Worm (Caenorhabditis elegans): ENCODE measurements around the gene F41C3.8.

The F41C3.8 gene

ce11 chrII:4745281-4745680, 29.4 kb downstream of the F41C3.8 start:
- TF ChIP-seq tbx-8 (GFP tag; optimal IDR thresholded peaks at IDR 0.05) (no peak), elt-3 (tag; optimal IDR thresholded peaks at IDR 0.05) (peak; percentile 25), nhr-2 (tag; optimal IDR thresholded peaks at IDR 0.05) (no peak), ztf-11 (tag; optimal IDR thresholded peaks at IDR 0.05) (no peak), blmp-1 (tag; optimal IDR thresholded peaks at IDR 0.05) (no peak), ceh-83 (GFP tag; optimal IDR thresholded peaks at IDR 0.05) (no peak), elt-1 (tag; optimal IDR thresholded peaks at IDR 0.05; ENCODE audit: borderline replicate concordance, insufficient read depth) (peak; percentile 29), ceh-39 (tag; optimal IDR thresholded peaks at IDR 0.05) (no peak), lin-13 (tag; optimal IDR thresholded peaks at IDR 0.05) (no peak), bed-3 (GFP tag; optimal IDR thresholded peaks at IDR 0.05) (no peak)

- TF ChIP-seq snpc-4 (tag; optimal IDR thresholded peaks at IDR 0.05) (no peak), ztf-11 (tag; optimal IDR thresholded peaks at IDR 0.05) (no peak), blmp-1 (tag; optimal IDR thresholded peaks at IDR 0.05) (no peak), drap-1 (GFP tag; optimal IDR thresholded peaks at IDR 0.05) (no peak), lin-32 (GFP tag; optimal IDR thresholded peaks at IDR 0.05) (no peak), pha-4 (tag; optimal IDR thresholded peaks at IDR 0.05) (no peak), ceh-39 (tag; optimal IDR thresholded peaks at IDR 0.05) (no peak), sem-2 (GFP tag; optimal IDR thresholded peaks at IDR 0.05) (no peak), tbx-8 (GFP tag; optimal IDR thresholded peaks at IDR 0.05) (no peak), ceh-43 (GFP tag; optimal IDR thresholded peaks at IDR 0.05) (no peak)
Observed at ce11 chrII:4747063-4747462, 31.2 kb downstream of the F41C3.8 start.

- TF ChIP-seq elt-3 (tag; optimal IDR thresholded peaks at IDR 0.05): no peak
- no peak for TF ChIP-seq nhr-237 (tag; optimal IDR thresholded peaks at IDR 0.05)
- no peak for TF ChIP-seq lin-32 (GFP tag; optimal IDR thresholded peaks at IDR 0.05)
- no peak for TF ChIP-seq bed-3 (GFP tag; optimal IDR thresholded peaks at IDR 0.05)
- TF ChIP-seq mep-1 (tag; optimal IDR thresholded peaks at IDR 0.05): no peak
- TF ChIP-seq snpc-4 (tag; optimal IDR thresholded peaks at IDR 0.05): no peak
- TF ChIP-seq ces-1 (GFP tag; optimal IDR thresholded peaks at IDR 0.05): no peak
- TF ChIP-seq pha-4 (tag; optimal IDR thresholded peaks at IDR 0.05): no peak
- TF ChIP-seq nhr-28 (tag; optimal IDR thresholded peaks at IDR 0.05): no peak
Observed at ce11 chrII:4747697-4748096, 31.9 kb downstream of the F41C3.8 start.

ce11 chrII:4748374-4748773, 32.5 kb downstream of the F41C3.8 start:
- TF ChIP-seq M03D4.4 (tag; optimal IDR thresholded peaks at IDR 0.05) (no peak), elt-3 (tag; optimal IDR thresholded peaks at IDR 0.05) (no peak), ceh-43 (GFP tag; optimal IDR thresholded peaks at IDR 0.05) (no peak), lin-13 (tag; optimal IDR thresholded peaks at IDR 0.05) (no peak), snpc-4 (tag; optimal IDR thresholded peaks at IDR 0.05) (no peak)

ce11 chrII:4749581-4749980, 33.7 kb downstream of the F41C3.8 start, which contains the start of gene F41C3.2:
Gene F41C3.2, plus strand, starts transcription at chrII:4749968.
- TF ChIP-seq lsy-2 (tag; optimal IDR thresholded peaks at IDR 0.05) (no peak), mep-1 (tag; optimal IDR thresholded peaks at IDR 0.05) (no peak), zip-8 (tag; optimal IDR thresholded peaks at IDR 0.05) (no peak), lin-13 (tag; optimal IDR thresholded peaks at IDR 0.05) (no peak), nhr-12 (tag; optimal IDR thresholded peaks at IDR 0.05) (no peak), blmp-1 (tag; optimal IDR thresholded peaks at IDR 0.05) (no peak), ceh-43 (GFP tag; optimal IDR thresholded peaks at IDR 0.05) (no peak), nhr-2 (tag; optimal IDR thresholded peaks at IDR 0.05) (no peak), hlh-1 (tag; optimal IDR thresholded peaks at IDR 0.05) (no peak), mls-2 (tag; optimal IDR thresholded peaks at IDR 0.05) (no peak), mab-5 (tag; optimal IDR thresholded peaks at IDR 0.05) (no peak), elt-3 (tag; optimal IDR thresholded peaks at IDR 0.05) (no peak)

- no peak for TF ChIP-seq bed-3 (GFP tag; optimal IDR thresholded peaks at IDR 0.05)
- TF ChIP-seq ham-2 (GFP tag; optimal IDR thresholded peaks at IDR 0.05): no peak
- no peak for TF ChIP-seq snpc-4 (tag; optimal IDR thresholded peaks at IDR 0.05)
- TF ChIP-seq zip-8 (tag; optimal IDR thresholded peaks at IDR 0.05): no peak
- no peak for TF ChIP-seq nhr-2 (tag; optimal IDR thresholded peaks at IDR 0.05)
- no peak for TF ChIP-seq M03D4.4 (tag; optimal IDR thresholded peaks at IDR 0.05)
- no peak for TF ChIP-seq sem-2 (GFP tag; optimal IDR thresholded peaks at IDR 0.05)
- no peak for TF ChIP-seq ztf-11 (tag; optimal IDR thresholded peaks at IDR 0.05)
- no peak for TF ChIP-seq unc-39 (tag; optimal IDR thresholded peaks at IDR 0.05)
- TF ChIP-seq ces-1 (GFP tag; optimal IDR thresholded peaks at IDR 0.05): no peak
- TF ChIP-seq ceh-83 (GFP tag; optimal IDR thresholded peaks at IDR 0.05): no peak
- no peak for TF ChIP-seq pha-4 (tag; optimal IDR thresholded peaks at IDR 0.05)
- TF ChIP-seq drap-1 (GFP tag; optimal IDR thresholded peaks at IDR 0.05): no peak
- no peak for TF ChIP-seq ceh-39 (tag; optimal IDR thresholded peaks at IDR 0.05)
- no peak for TF ChIP-seq elt-3 (tag; optimal IDR thresholded peaks at IDR 0.05)
- no peak for TF ChIP-seq flh-1 (GFP tag; optimal IDR thresholded peaks at IDR 0.05)
Observed at ce11 chrII:4752257-4752728, 36.4 kb downstream of the F41C3.8 start, which contains the start of gene F41C3.1. Gene F41C3.1, plus strand, starts transcription at chrII:4752307.

All from whole organism, mixed stage, embryonic.